Fruit fly (Drosophila melanogaster): ENCODE results near the gene CG40006.

The CG40006 gene

dm6 chr2L:22756281-22756680 lies at the start of gene CG40006:
CG40006 (minus strand) TSS chr2L:22756349.
- no peak for TF ChIP-seq CG10274 (GFP tag; optimal IDR thresholded peaks at IDR 0.05)
- peak; percentile 82 for TF ChIP-seq CG11723 (GFP tag; optimal IDR thresholded peaks at IDR 0.05)
- TF ChIP-seq nerfin-2 (GFP tag; IDR thresholded peaks at IDR 0.05; ENCODE audit: partially characterized antibody) = 0 out of 2 replicates have a peak, but pooled peaks have one; percentile 18
- TF ChIP-seq row (GFP tag; IDR thresholded peaks at IDR 0.05) = no peak
- TF ChIP-seq CG9437 (GFP tag; optimal IDR thresholded peaks at IDR 0.05) = no peak
- no peak for TF ChIP-seq CG11504 (tag; optimal IDR thresholded peaks at IDR 0.05)
- TF ChIP-seq Trl (optimal IDR thresholded peaks at IDR 0.05) = peak; percentile 28 to 37
- TF ChIP-seq Trl (GFP tag; optimal IDR thresholded peaks at IDR 0.05) = no peak
- TF ChIP-seq mld (GFP tag; IDR thresholded peaks at IDR 0.05; ENCODE audit: partially characterized antibody) = peak; percentile 49; the same call in 1 of the 3 replicates

- TF ChIP-seq CG1603 (tag; optimal IDR thresholded peaks at IDR 0.05) = peak; percentile 50
- TF ChIP-seq CG7357 (GFP tag; IDR thresholded peaks at IDR 0.05) = peak; percentile 73
- TF ChIP-seq CG17802 (tag; optimal IDR thresholded peaks at IDR 0.05) = peak; percentile 37
- TF ChIP-seq CG30020 (tag; optimal IDR thresholded peaks at IDR 0.05) = peak; percentile 83
Measured at dm6 chr2L:22798269-22798668, 42.1 kb upstream of the CG40006 start, which contains the start of gene CG40439. CG40439 (minus strand) TSS chr2L:22798276.

DNA sequence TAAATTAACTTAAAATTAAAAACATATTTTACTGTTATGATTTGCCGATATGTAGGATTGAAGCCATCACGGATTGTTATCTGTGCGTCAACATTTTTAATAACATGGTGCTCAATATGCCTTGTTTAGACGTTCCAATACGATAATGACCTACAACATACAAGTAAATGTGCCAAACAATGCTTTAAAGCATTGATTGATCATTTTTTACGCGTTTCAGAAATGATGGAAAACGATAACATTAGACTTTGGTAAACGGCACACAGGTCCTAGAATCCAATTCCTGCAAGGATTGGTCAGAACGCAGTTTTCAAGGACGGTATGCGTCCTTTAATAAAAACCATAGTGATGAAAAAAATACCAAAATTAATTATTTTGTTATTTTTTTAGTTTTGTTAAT lies 2.0 kb upstream of the CG40006 start:
- TF ChIP-seq CG30020 (tag; optimal IDR thresholded peaks at IDR 0.05) (peak; percentile 87), CG1647 (GFP tag; optimal IDR thresholded peaks at IDR 0.05) (no peak), CG1603 (tag; optimal IDR thresholded peaks at IDR 0.05) (peak; percentile 84), fd102C (GFP tag; optimal IDR thresholded peaks at IDR 0.05) (no peak), sqz (GFP tag; optimal IDR thresholded peaks at IDR 0.05) (no peak), Ssrp (tag; optimal IDR thresholded peaks at IDR 0.05) (no peak), CG17802 (tag; optimal IDR thresholded peaks at IDR 0.05) (peak; percentile 63), Hmr (GFP tag; optimal IDR thresholded peaks at IDR 0.05) (no peak), CG9932 (GFP tag; IDR thresholded peaks at IDR 0.05) (no peak), CG31365 (tag; optimal IDR thresholded peaks at IDR 0.05) (no peak), Fer2 (tag; optimal IDR thresholded peaks at IDR 0.05) (no peak), CG5245 (GFP tag; optimal IDR thresholded peaks at IDR 0.05) (no peak)

DNA sequence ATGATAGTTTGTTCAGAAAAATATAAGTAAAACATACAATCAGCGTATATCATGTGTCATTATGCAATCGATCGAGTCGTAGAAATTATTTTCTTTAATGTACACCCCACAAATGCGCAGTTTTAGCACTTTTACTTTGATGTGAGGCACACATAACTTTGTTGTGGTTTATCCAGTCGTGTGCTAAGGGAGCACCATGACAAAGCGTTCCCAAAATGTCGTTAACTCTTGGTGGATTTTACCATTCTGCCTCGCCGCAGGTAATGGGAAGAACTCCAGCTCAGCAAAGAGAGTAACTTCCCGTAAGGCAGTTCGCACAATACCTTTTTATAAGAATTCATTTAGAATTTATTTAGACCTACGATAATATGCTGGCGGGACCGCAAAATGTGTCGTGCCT lies 19.1 kb downstream of the CG40006 start:
- TF ChIP-seq fru (optimal IDR thresholded peaks at IDR 0.05) = no peak
- TF ChIP-seq CTCF (GFP tag; optimal IDR thresholded peaks at IDR 0.05) = no peak
- TF ChIP-seq CG1603 (tag; optimal IDR thresholded peaks at IDR 0.05) = peak; percentile 72
- TF ChIP-seq amos (GFP tag; IDR thresholded peaks at IDR 0.05; ENCODE audit: partially characterized antibody) = no peak
- TF ChIP-seq stc (GFP tag; IDR thresholded peaks at IDR 0.05) = no peak
- no peak for TF ChIP-seq CG9817 (tag; optimal IDR thresholded peaks at IDR 0.05)
- TF ChIP-seq CG8765 (GFP tag; IDR thresholded peaks at IDR 0.05) = no peak
- TF ChIP-seq CG6254 (GFP tag; optimal IDR thresholded peaks at IDR 0.05) = no peak
- peak; percentile 51 for TF ChIP-seq CG30020 (tag; optimal IDR thresholded peaks at IDR 0.05)
- no peak for TF ChIP-seq HmgZ (tag; optimal IDR thresholded peaks at IDR 0.05)
- no peak for TF ChIP-seq slp2 (GFP tag; optimal IDR thresholded peaks at IDR 0.05)
- TF ChIP-seq ssp (GFP tag; IDR thresholded peaks at IDR 0.05) = 0 out of 2 replicates have a peak, but pooled peaks have one; percentile 16

- peak; percentile 31; the same call in 1 of the 2 replicates for TF ChIP-seq amos (GFP tag; IDR thresholded peaks at IDR 0.05; ENCODE audit: partially characterized antibody)
- TF ChIP-seq nau (GFP tag; optimal IDR thresholded peaks at IDR 0.05) = no peak
- TF ChIP-seq Abd-B (GFP tag; optimal IDR thresholded peaks at IDR 0.05) = peak; percentile 79
- TF ChIP-seq ssp (GFP tag; IDR thresholded peaks at IDR 0.05) = peak; percentile 98
- peak; percentile 100 for TF ChIP-seq CG1603 (tag; optimal IDR thresholded peaks at IDR 0.05)
- TF ChIP-seq dysf (GFP tag; IDR thresholded peaks at IDR 0.05) = no peak
- peak; percentile 97 for TF ChIP-seq CG17802 (tag; optimal IDR thresholded peaks at IDR 0.05)
- TF ChIP-seq CG11723 (GFP tag; optimal IDR thresholded peaks at IDR 0.05) = peak; percentile 92
- TF ChIP-seq CG17361 (GFP tag; IDR thresholded peaks at IDR 0.05) = peak; percentile 29; the same call in 1 of the 3 replicates
- peak; percentile 99 for TF ChIP-seq CG1024 (GFP tag; IDR thresholded peaks at IDR 0.05)
- no peak for TF ChIP-seq CG15073 (GFP tag; optimal IDR thresholded peaks at IDR 0.05)
- peak; percentile 64 for TF ChIP-seq Lhr (GFP tag; optimal IDR thresholded peaks at IDR 0.05)
- TF ChIP-seq CG1832 (GFP tag; optimal IDR thresholded peaks at IDR 0.05) = no peak
- TF ChIP-seq CG4617 (GFP tag; optimal IDR thresholded peaks at IDR 0.05; ENCODE audit: borderline replicate concordance) = peak; percentile 80
- TF ChIP-seq hth (optimal IDR thresholded peaks at IDR 0.05) = no peak
- peak; percentile 32 for TF ChIP-seq CG33213 (GFP tag; optimal IDR thresholded peaks at IDR 0.05)
- peak; percentile 99 for TF ChIP-seq CG30020 (tag; optimal IDR thresholded peaks at IDR 0.05)
Measured at dm6 chr2L:22578920-22579548, 177.1 kb downstream of the CG40006 start, which contains the start of gene Slmap. Slmap (plus strand) TSS chr2L:22579072.
